In genomic region chrX:1984175-1984973, dm6 we compare ENCODE assay signal across 1 fruit fly cellular context.
TF ChIP-seq lines count a peak whose summit lies in the region.

No protein-coding gene starts in this region.

TF ChIP-seq in whole organism, embryonic, 481 proteins besides CTCF, POLR2A, EP300 and RAD21 (continued from another document):
- TF ChIP-seq ham (GFP tag; IDR thresholded peaks at IDR 0.05; lab: Robert Waterston, UW) = no peak
- peak; percentile 2 for TF ChIP-seq Side (GFP tag; optimal IDR thresholded peaks at IDR 0.05; lab: Kevin White, UChicago)
- no peak for TF ChIP-seq Bgb (GFP tag; IDR thresholded peaks at IDR 0.05; lab: Robert Waterston, UW; ENCODE audit: partially characterized antibody)
- peak; percentile 76 for TF ChIP-seq CG12391 (tag; optimal IDR thresholded peaks at IDR 0.05; lab: Kevin White, UChicago)
- TF ChIP-seq cad (GFP tag; optimal IDR thresholded peaks at IDR 0.05; lab: Kevin White, UChicago) = no peak
- TF ChIP-seq her (GFP tag; optimal IDR thresholded peaks at IDR 0.05; lab: Kevin White, UChicago) = peak; percentile 52
- no peak for TF ChIP-seq gro (GFP tag; optimal IDR thresholded peaks at IDR 0.05; lab: Kevin White, UChicago)
- peak; percentile 31; the same call in 1 of the 2 replicates for TF ChIP-seq toy (GFP tag; IDR thresholded peaks at IDR 0.05; lab: Robert Waterston, UW)
- peak; percentile 81 for TF ChIP-seq CHES-1-like (GFP tag; optimal IDR thresholded peaks at IDR 0.05; lab: Kevin White, UChicago)
- TF ChIP-seq Atf6 (GFP tag; IDR thresholded peaks at IDR 0.05; lab: Robert Waterston, UW) = peak; percentile 54; the same call in 1 of the 2 replicates
